Fruit fly (Drosophila melanogaster) whole organism, embryonic: ENCODE measurements around the gene Fst.

Source experiments
- Asciz ChIP-seq: fragments of 200-800 bp; sonication (Bioruptor generic); optimal IDR thresholded peaks from 2 replicates; lab custom pipeline; 2017; ENCODE audit warnings: missing biosample characterization, mild to moderate bottlenecking, missing genetic modification characterization, missing genetic modification reagents
- Atf3 ChIP-seq: fragments of 200-800 bp; sonication (Bioruptor generic); optimal IDR thresholded peaks from 3 replicates; lab custom pipeline; 2016; ENCODE audit warnings: missing biosample characterization, missing genetic modification characterization
- BtbVII ChIP-seq: fragments of 200-800 bp; sonication (Bioruptor generic); optimal IDR thresholded peaks from 3 replicates; lab custom pipeline; 2017; ENCODE audit warnings: missing biosample characterization, mild to moderate bottlenecking, missing genetic modification characterization
- CG1024 ChIP-seq: fragments of 200-800 bp; sonication (Bioruptor generic); IDR thresholded peaks from 2 replicates; pipeline ENCODE4 v1.3.6; 2022; ENCODE audit warnings: missing biosample characterization, missing genetic modification characterization
- CG10274 ChIP-seq: fragments of 200-800 bp; sonication (Bioruptor generic); optimal IDR thresholded peaks from 3 replicates; lab custom pipeline; 2017; ENCODE audit warnings: missing biosample characterization, mild to moderate bottlenecking, missing genetic modification characterization
- CG11398 ChIP-seq: fragments of 200-800 bp; sonication (Bioruptor generic); optimal IDR thresholded peaks from 2 replicates; lab custom pipeline; 2016; ENCODE audit warnings: missing biosample characterization, missing genetic modification characterization
- CG11695 ChIP-seq: fragments of 200-800 bp; sonication (Bioruptor generic); IDR thresholded peaks from 3 replicates; pipeline ENCODE4 v1.3.6; 2022; ENCODE audit warnings: missing biosample characterization, missing genetic modification characterization
- CG14860 ChIP-seq: fragments of 200-800 bp; sonication (Bioruptor generic); IDR thresholded peaks from 3 replicates; pipeline ENCODE4 v1.3.6; 2022; ENCODE audit warnings: missing biosample characterization, missing genetic modification characterization; ENCODE audit not compliant: partially characterized antibody
- CG17802 ChIP-seq: fragments of 200-800 bp; sonication (Bioruptor generic); optimal IDR thresholded peaks from 2 replicates; lab custom pipeline; 2018; ENCODE audit warnings: missing biosample characterization, mild to moderate bottlenecking, missing genetic modification characterization, moderate library complexity
- CG1832 ChIP-seq: fragments of 200-800 bp; sonication (Bioruptor generic); optimal IDR thresholded peaks from 2 replicates; lab custom pipeline; 2017; ENCODE audit warnings: missing biosample characterization, mild to moderate bottlenecking, missing genetic modification characterization, inconsistent platforms
- CG18476 ChIP-seq: fragments of 200-800 bp; sonication (Bioruptor generic); optimal IDR thresholded peaks from 2 replicates; lab custom pipeline; 2016; ENCODE audit warnings: missing biosample characterization, mild to moderate bottlenecking, missing genetic modification characterization
- CG2199 ChIP-seq: fragments of 200-800 bp; sonication (Bioruptor generic); IDR thresholded peaks from 3 replicates; pipeline ENCODE4 v1.3.6; 2022; ENCODE audit warnings: missing biosample characterization, missing genetic modification characterization
- CG30020 ChIP-seq: fragments of 200-800 bp; optimal IDR thresholded peaks from 2 replicates; lab custom pipeline; 2019; ENCODE audit warnings: missing biosample characterization, mild to moderate bottlenecking, missing genetic modification characterization, moderate library complexity
- CG30431 ChIP-seq: fragments of 200-800 bp; sonication (Bioruptor generic); optimal IDR thresholded peaks from 2 replicates; lab custom pipeline; 2017; ENCODE audit warnings: missing biosample characterization, missing genetic modification characterization
- CG4404 ChIP-seq: fragments of 200-800 bp; sonication (Bioruptor generic); IDR thresholded peaks from 2 replicates; pipeline ENCODE4 v1.3.6; 2022; ENCODE audit warnings: missing biosample characterization, missing genetic modification characterization
- CG4820 ChIP-seq: fragments of 200-800 bp; sonication (Bioruptor generic); optimal IDR thresholded peaks from 3 replicates; lab custom pipeline; 2016; ENCODE audit warnings: missing biosample characterization, missing genetic modification characterization
- CG9817 ChIP-seq: fragments of 200-800 bp; sonication (Bioruptor generic); optimal IDR thresholded peaks from 2 replicates; lab custom pipeline; 2018; ENCODE audit warnings: missing biosample characterization, mild to moderate bottlenecking, missing genetic modification characterization, moderate library complexity
- D19B ChIP-seq: fragments of 200-800 bp; sonication (Bioruptor generic); optimal IDR thresholded peaks from 2 replicates; lab custom pipeline; 2017; ENCODE audit warnings: missing biosample characterization, mild to moderate bottlenecking, missing genetic modification characterization
- Dip2 ChIP-seq: fragments of 200-800 bp; sonication (Bioruptor generic); IDR thresholded peaks from 2 replicates; pipeline ENCODE4 v1.3.6; 2022; ENCODE audit warnings: missing biosample characterization, missing genetic modification characterization
- Dll ChIP-seq: fragments of 200-800 bp; sonication (Bioruptor generic); IDR thresholded peaks from 4 replicates; pipeline ENCODE4 v1.3.6; 2022; ENCODE audit warnings: missing biosample characterization, missing genetic modification characterization; ENCODE audit not compliant: partially characterized antibody
- Elba2 ChIP-seq: fragments of 200-800 bp; sonication (Bioruptor generic); optimal IDR thresholded peaks from 3 replicates; lab custom pipeline; 2016; ENCODE audit warnings: missing biosample characterization, missing genetic modification characterization
- Ets97D ChIP-seq: fragments of 200-800 bp; sonication (Bioruptor generic); optimal IDR thresholded peaks from 3 replicates; lab custom pipeline; 2016; ENCODE audit warnings: missing biosample characterization, missing genetic modification characterization
- HLH54F ChIP-seq: fragments of 200-800 bp; sonication (Bioruptor generic); optimal IDR thresholded peaks from 3 replicates; lab custom pipeline; 2016; ENCODE audit warnings: missing biosample characterization, missing genetic modification characterization
- Hr78 ChIP-seq, 2 experiments: fragments of 200-800 bp in 1 of 2; fragments of >200 bp in 1 of 2; sonication (Bioruptor generic) in 1 of 2; optimal IDR thresholded peaks; 2 replicates each; lab custom pipeline; 2017 to 2019; ENCODE audit warnings: missing biosample characterization in 2 of 2, missing genetic modification characterization in 2 of 2, mild to moderate bottlenecking in 1 of 2, moderate library complexity in 1 of 2
- Lim3 ChIP-seq: fragments of 200-800 bp; sonication (Bioruptor generic); IDR thresholded peaks from 2 replicates; pipeline ENCODE4 v1.3.6; 2022; ENCODE audit warnings: missing biosample characterization, missing genetic modification characterization
- Med ChIP-seq: fragments of 200-800 bp; sonication (Bioruptor generic); peaks from one replicate; lab custom pipeline; 2016; ENCODE audit warnings: missing biosample characterization, missing genetic modification characterization, mild to moderate bottlenecking, inconsistent platforms, moderate library complexity
- Pdp1 ChIP-seq, 2 experiments: fragments of 200-800 bp; sonication (Bioruptor generic); optimal IDR thresholded peaks; 3 replicates each; lab custom pipeline; 2016; ENCODE audit warnings: missing biosample characterization in 2 of 2, missing genetic modification characterization in 2 of 2, mild to moderate bottlenecking in 1 of 2, moderate library complexity in 1 of 2
- Rfx ChIP-seq: fragments of 200-800 bp; sonication (Bioruptor generic); IDR thresholded peaks from 2 replicates; pipeline ENCODE4 v1.3.6; 2022; ENCODE audit warnings: missing biosample characterization, missing genetic modification characterization
- TFAM ChIP-seq: fragments of 200-800 bp; sonication (Bioruptor generic); optimal IDR thresholded peaks from 2 replicates; lab custom pipeline; 2017; ENCODE audit warnings: missing biosample characterization, missing genetic modification characterization, inconsistent platforms
- Tbp ChIP-seq: fragments of >200 bp; optimal IDR thresholded peaks from 2 replicates; lab custom pipeline; 2018; ENCODE audit warnings: missing biosample characterization, missing genetic modification characterization
- ac ChIP-seq: fragments of 200-800 bp; sonication (Bioruptor generic); optimal IDR thresholded peaks from 3 replicates; lab custom pipeline; 2017; ENCODE audit warnings: missing biosample characterization, mild to moderate bottlenecking, missing genetic modification characterization
- cad ChIP-seq: fragments of >200 bp; optimal IDR thresholded peaks from 2 replicates; lab custom pipeline; 2017; ENCODE audit warnings: missing biosample characterization, missing genetic modification characterization
- chif ChIP-seq, 2 experiments: fragments of 200-800 bp; sonication (Bioruptor generic); optimal IDR thresholded peaks; 3 replicates each; lab custom pipeline; 2016; ENCODE audit warnings: missing biosample characterization in 2 of 2, missing genetic modification characterization in 2 of 2
- chinmo ChIP-seq: fragments of 200-800 bp; sonication (Bioruptor generic); IDR thresholded peaks from 4 replicates; pipeline ENCODE4 v1.3.6; 2022; ENCODE audit warnings: missing biosample characterization, missing genetic modification characterization; ENCODE audit not compliant: partially characterized antibody
- chn ChIP-seq: fragments of 200-800 bp; sonication (Bioruptor generic); optimal IDR thresholded peaks from 2 replicates; lab custom pipeline; 2016; ENCODE audit warnings: missing biosample characterization, missing genetic modification characterization
- crol ChIP-seq: fragments of 200-800 bp; sonication (Bioruptor generic); IDR thresholded peaks from 2 replicates; pipeline ENCODE4 v1.3.6; 2022; ENCODE audit warnings: missing biosample characterization, missing genetic modification characterization
- cwo ChIP-seq: fragments of 200-800 bp; sonication (Bioruptor generic); optimal IDR thresholded peaks from 3 replicates; lab custom pipeline; 2017; ENCODE audit warnings: missing biosample characterization, missing genetic modification characterization, mild to moderate bottlenecking, moderate library complexity, missing genetic modification reagents
- ems ChIP-seq: fragments of 200-800 bp; sonication (Bioruptor generic); optimal IDR thresholded peaks from 3 replicates; lab custom pipeline; 2016; ENCODE audit warnings: missing biosample characterization, missing genetic modification characterization
- fd102C ChIP-seq: fragments of 200-800 bp; sonication (Bioruptor generic); optimal IDR thresholded peaks from 2 replicates; lab custom pipeline; 2018; ENCODE audit warnings: missing biosample characterization, mild to moderate bottlenecking, missing genetic modification characterization, moderate library complexity
- gce ChIP-seq: fragments of 200-800 bp; sonication (Bioruptor generic); IDR thresholded peaks from 3 replicates; pipeline ENCODE4 v1.3.6; 2022; ENCODE audit warnings: missing biosample characterization, missing genetic modification characterization
- inv ChIP-seq: fragments of 200-800 bp; sonication (Bioruptor generic); IDR thresholded peaks from 2 replicates; pipeline ENCODE4 v1.3.6; 2022; ENCODE audit warnings: missing biosample characterization, missing genetic modification characterization; ENCODE audit not compliant: partially characterized antibody
- lola ChIP-seq, 3 experiments: fragments of >200 bp in 2 of 3; fragments of 200-800 bp in 1 of 3; sonication (Bioruptor generic) in 1 of 3; optimal IDR thresholded peaks; 2 replicates each; lab custom pipeline; 2017 to 2019; ENCODE audit warnings: missing biosample characterization in 3 of 3, missing genetic modification characterization in 3 of 3, mild to moderate bottlenecking in 1 of 3, moderate library complexity in 1 of 3
- p53 ChIP-seq: fragments of 200-800 bp; sonication (Bioruptor generic); optimal IDR thresholded peaks from 2 replicates; lab custom pipeline; 2016; ENCODE audit warnings: missing biosample characterization, missing genetic modification characterization
- pfk ChIP-seq: fragments of 200-800 bp; sonication (Bioruptor generic); optimal IDR thresholded peaks from 2 replicates; lab custom pipeline; 2018; ENCODE audit warnings: missing biosample characterization, mild to moderate bottlenecking, missing genetic modification characterization, moderate library complexity
- schlank ChIP-seq: fragments of 200-800 bp; sonication (Bioruptor generic); optimal IDR thresholded peaks from 2 replicates; lab custom pipeline; 2018; ENCODE audit warnings: missing biosample characterization, mild to moderate bottlenecking, missing genetic modification characterization
- seq ChIP-seq: fragments of 200-800 bp; sonication (Bioruptor generic); IDR thresholded peaks from 2 replicates; pipeline ENCODE4 v1.3.6; 2022; ENCODE audit warnings: missing biosample characterization, missing genetic modification characterization
- sim ChIP-seq: fragments of 200-800 bp; sonication (Bioruptor generic); IDR thresholded peaks from 2 replicates; pipeline ENCODE4 v1.3.6; 2022; ENCODE audit warnings: missing biosample characterization, missing genetic modification characterization
- slbo ChIP-seq: fragments of 200-800 bp; sonication (Bioruptor generic); IDR thresholded peaks from 2 replicates; pipeline ENCODE4 v1.3.6; 2022; ENCODE audit warnings: missing biosample characterization, missing genetic modification characterization
- tup ChIP-seq: fragments of 200-800 bp; sonication (Bioruptor generic); optimal IDR thresholded peaks from 2 replicates; lab custom pipeline; 2016; ENCODE audit warnings: missing biosample characterization, mild to moderate bottlenecking, missing genetic modification characterization, moderate library complexity
- yki ChIP-seq: fragments of >200 bp; optimal IDR thresholded peaks from 3 replicates; lab custom pipeline; 2018
- zen2 ChIP-seq: fragments of 200-800 bp; sonication (Bioruptor generic); IDR thresholded peaks from 3 replicates; pipeline ENCODE4 v1.3.6; 2022; ENCODE audit warnings: missing biosample characterization, missing genetic modification characterization; ENCODE audit not compliant: partially characterized antibody

Fst gene

dm6 chr3R:9630633-9631095 lies 15.3 kb downstream of the Fst start, which contains the start of gene Calr (continued):
- TF ChIP-seq Dll (GFP tag; lab: Robert Waterston, UW) (no peak), Atf3 (GFP tag; lab: Kevin White, UChicago) (no peak), chif (GFP tag; optimal IDR thresholded peaks at IDR 0.05; lab: Kevin White, UChicago) (peak in 1 of 2 experiments; percentile 3), Asciz (GFP tag; lab: Kevin White, UChicago) (no peak), HLH54F (GFP tag; lab: Kevin White, UChicago) (no peak), Tbp (no peak), CG10274 (GFP tag; lab: Kevin White, UChicago) (no peak), ems (peak; percentile 0), chn (GFP tag; lab: Kevin White, UChicago) (peak; percentile 33), Hr78 (GFP tag; optimal IDR thresholded peaks at IDR 0.05; lab: Kevin White, UChicago) (no peak), fd102C (GFP tag; lab: Kevin White, UChicago) (no peak), cwo (no peak), CG14860 (GFP tag; lab: Robert Waterston, UW) (no peak), Med (peak; percentile 95), p53 (GFP tag; lab: Kevin White, UChicago) (no peak), CG11695 (no peak), gce (GFP tag; lab: Robert Waterston, UW) (no peak), CG4820 (GFP tag; lab: Kevin White, UChicago) (no peak), CG2199 (GFP tag; lab: Robert Waterston, UW) (no peak), CG18476 (GFP tag; lab: Kevin White, UChicago) (no peak), Pdp1 (GFP tag; optimal IDR thresholded peaks at IDR 0.05; lab: Kevin White, UChicago) (no peak), Ets97D (GFP tag; lab: Kevin White, UChicago) (peak; percentile 92), CG1832 (peak; percentile 73), zen2 (GFP tag; lab: Robert Waterston, UW) (no peak), Lim3 (GFP tag; lab: Robert Waterston, UW) (no peak), yki (lab: Kevin White, UChicago) (no peak), crol (no peak), pfk (GFP tag; lab: Kevin White, UChicago) (peak; percentile 64), slbo (GFP tag; lab: Robert Waterston, UW) (no peak), Elba2 (GFP tag; lab: Kevin White, UChicago) (no peak), seq (GFP tag; lab: Robert Waterston, UW) (no peak), cad (GFP tag; lab: Kevin White, UChicago) (peak; percentile 89), Dip2 (GFP tag; lab: Robert Waterston, UW) (no peak), CG17802 (tag; lab: Kevin White, UChicago) (no peak), CG30431 (no peak), CG11398 (no peak), chinmo (GFP tag; lab: Robert Waterston, UW) (no peak), TFAM (GFP tag; lab: Kevin White, UChicago) (no peak), CG4404 (GFP tag; lab: Robert Waterston, UW) (no peak), ac (GFP tag; lab: Kevin White, UChicago) (no peak), Rfx (GFP tag; lab: Robert Waterston, UW) (no peak), D19B (GFP tag; lab: Kevin White, UChicago) (no peak), tup (GFP tag; lab: Kevin White, UChicago) (no peak), CG9817 (no peak), inv (no peak), CG1024 (no peak), CG30020 (tag; lab: Kevin White, UChicago) (peak; percentile 61), sim (GFP tag; lab: Robert Waterston, UW) (no peak), schlank (peak; percentile 7), lola (GFP tag; optimal IDR thresholded peaks at IDR 0.05; lab: Kevin White, UChicago) (no peak), BtbVII (GFP tag; lab: Kevin White, UChicago) (peak; percentile 71)
